Worm (Caenorhabditis elegans): ENCODE results near the gene C26B9.3.

C26B9.3 gene

DNA sequence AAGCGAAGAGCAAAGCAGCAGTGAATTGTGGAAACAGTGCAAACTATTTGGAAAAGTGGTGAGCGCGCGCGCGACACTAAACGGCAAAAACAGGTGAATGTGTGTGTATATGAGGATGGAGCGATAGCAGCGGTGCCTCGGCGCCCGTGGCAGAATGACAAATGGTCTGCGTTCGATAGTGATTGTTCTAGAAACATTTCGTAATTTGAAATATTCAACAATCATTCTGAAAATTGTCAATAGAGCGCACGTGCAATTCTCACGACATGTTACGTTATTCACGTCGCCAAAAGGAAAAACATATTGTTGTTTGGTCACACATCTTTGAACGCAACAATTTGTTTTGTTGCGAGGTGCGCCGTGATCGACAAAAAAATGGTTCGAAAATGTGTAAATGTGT lies 17.2 kb downstream of the C26B9.3 start:
- TF ChIP-seq nfya-1 (tag; optimal IDR thresholded peaks at IDR 0.05; ENCODE audit: insufficient read depth), result peak; percentile 4
- TF ChIP-seq egl-5 (tag; optimal IDR thresholded peaks at IDR 0.05), result no peak
- peak; percentile 18 for TF ChIP-seq skn-1 (tag; optimal IDR thresholded peaks at IDR 0.05)
- no peak for TF ChIP-seq nhr-11 (tag; optimal IDR thresholded peaks at IDR 0.05)
- peak; percentile 68 for TF ChIP-seq nhr-25 (tag; optimal IDR thresholded peaks at IDR 0.05)
- peak; percentile 81 for TF ChIP-seq elt-2 (tag; optimal IDR thresholded peaks at IDR 0.05)
- TF ChIP-seq lin-39 (tag; optimal IDR thresholded peaks at IDR 0.05), result peak; percentile 73
- TF ChIP-seq jun-1 (tag; optimal IDR thresholded peaks at IDR 0.05), result peak; percentile 40
- TF ChIP-seq pha-4 (tag; optimal IDR thresholded peaks at IDR 0.05), result peak; percentile 76

DNA sequence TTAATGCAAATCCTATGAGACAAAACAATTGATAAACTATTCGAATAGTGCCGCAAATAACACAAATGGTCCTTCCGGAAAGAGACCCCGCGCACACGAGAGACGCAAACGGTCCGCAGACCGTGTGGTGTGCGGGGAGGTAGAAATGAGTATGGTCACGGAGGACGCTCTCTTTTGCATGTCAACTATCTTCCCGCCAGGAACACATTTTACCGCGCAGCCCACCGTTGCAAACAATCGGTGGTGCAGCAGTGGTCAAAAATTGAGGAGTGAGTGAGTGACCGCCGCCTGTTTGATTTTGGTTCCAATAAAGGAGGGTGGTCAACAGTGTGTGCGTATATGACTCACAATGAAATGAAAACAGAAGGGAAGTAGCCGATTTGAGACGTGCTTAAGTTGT lies 22.6 kb downstream of the C26B9.3 start:
- no peak for TF ChIP-seq lsy-12 (tag; optimal IDR thresholded peaks at IDR 0.05)
- peak; percentile 17 for TF ChIP-seq pha-4 (tag; optimal IDR thresholded peaks at IDR 0.05)
- no peak for TF ChIP-seq nhr-43 (tag; optimal IDR thresholded peaks at IDR 0.05; ENCODE audit: poor library complexity, severe bottlenecking)
- TF ChIP-seq fkh-2 (tag; optimal IDR thresholded peaks at IDR 0.05), result no peak
- TF ChIP-seq mml-1 (tag; optimal IDR thresholded peaks at IDR 0.05), result no peak
- no peak for TF ChIP-seq fkh-10 (GFP tag; optimal IDR thresholded peaks at IDR 0.05)
- no peak for TF ChIP-seq ceh-82 (tag; optimal IDR thresholded peaks at IDR 0.05)
- TF ChIP-seq skn-1 (tag; optimal IDR thresholded peaks at IDR 0.05), result no peak

ce11 chrX:5364222-5364621 lies 26.1 kb downstream of the C26B9.3 start, which contains the start of gene chtl-1:
Gene chtl-1 (minus strand): TSS chrX:5364322.
- TF ChIP-seq unc-39 (tag; optimal IDR thresholded peaks at IDR 0.05) (no peak), nhr-11 (tag; optimal IDR thresholded peaks at IDR 0.05) (no peak), pha-4 (tag; optimal IDR thresholded peaks at IDR 0.05) (peak; percentile 34), nhr-237 (tag; optimal IDR thresholded peaks at IDR 0.05) (no peak), eor-1 (tag; optimal IDR thresholded peaks at IDR 0.05) (no peak), unc-62 (GFP tag; optimal IDR thresholded peaks at IDR 0.05) (no peak)

DNA sequence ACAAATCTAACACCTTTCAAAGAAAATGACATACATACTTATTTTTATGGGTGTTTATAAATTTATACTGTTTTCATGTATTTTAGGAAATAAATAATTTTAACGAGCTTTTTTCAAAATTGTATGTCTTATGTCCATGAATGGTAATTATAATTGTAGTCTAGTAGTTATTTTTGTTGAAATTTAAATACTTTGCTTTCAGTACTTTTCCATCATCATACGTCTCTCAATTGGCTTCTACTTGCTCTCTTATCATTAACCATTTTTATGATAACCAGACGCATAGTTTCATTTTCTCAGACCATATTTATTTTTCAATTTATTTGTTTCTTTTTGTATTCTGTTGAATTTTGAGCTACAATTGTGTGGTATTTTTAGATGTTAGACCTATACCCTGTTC lies 27.3 kb downstream of the C26B9.3 start, which contains the start of gene F35C8.5:
Gene F35C8.5, plus strand, starts transcription at position 377 of the 400 bp plus-strand sequence.
- TF ChIP-seq zag-1 (tag; optimal IDR thresholded peaks at IDR 0.05), result no peak
- no peak for TF ChIP-seq nhr-12 (tag; optimal IDR thresholded peaks at IDR 0.05)
- no peak for TF ChIP-seq egl-27 (tag; optimal IDR thresholded peaks at IDR 0.05)
- no peak for TF ChIP-seq nhr-237 (tag; optimal IDR thresholded peaks at IDR 0.05)
- no peak for TF ChIP-seq lin-39 (tag; optimal IDR thresholded peaks at IDR 0.05)
- TF ChIP-seq ztf-4 (tag; optimal IDR thresholded peaks at IDR 0.05), result no peak
- no peak for TF ChIP-seq aly-2 (tag; optimal IDR thresholded peaks at IDR 0.05)
- no peak for TF ChIP-seq ztf-11 (tag; optimal IDR thresholded peaks at IDR 0.05)
- no peak for TF ChIP-seq skn-1 (tag; optimal IDR thresholded peaks at IDR 0.05)
- TF ChIP-seq elt-2 (tag; optimal IDR thresholded peaks at IDR 0.05), result peak; percentile 57
- no peak for TF ChIP-seq unc-62 (GFP tag; optimal IDR thresholded peaks at IDR 0.05)
- peak; percentile 68 for TF ChIP-seq pqm-1 (tag; optimal IDR thresholded peaks at IDR 0.05)
- TF ChIP-seq pha-4 (tag; optimal IDR thresholded peaks at IDR 0.05), result peak; percentile 16
- no peak for TF ChIP-seq ceh-28 (tag; optimal IDR thresholded peaks at IDR 0.05)
- no peak for TF ChIP-seq fkh-2 (tag; optimal IDR thresholded peaks at IDR 0.05)

DNA sequence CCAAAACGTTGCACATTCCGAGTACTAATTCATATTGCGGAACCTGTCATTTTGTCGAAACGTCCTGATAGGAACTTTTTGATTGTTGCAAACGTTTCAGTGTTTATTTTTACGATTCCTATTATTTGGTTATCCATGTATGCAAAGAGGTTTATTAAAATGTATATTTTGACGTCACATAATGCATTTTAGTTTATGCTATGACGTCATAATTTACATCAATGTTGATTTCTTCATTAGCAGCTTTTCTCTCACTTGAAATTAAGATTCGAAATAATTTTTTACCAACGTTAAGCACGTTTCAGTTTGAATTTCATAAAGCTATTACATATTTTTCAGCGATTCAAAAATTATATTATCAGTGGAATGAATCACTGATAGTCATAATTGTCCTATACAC lies 28.5 kb downstream of the C26B9.3 start:
- TF ChIP-seq nhr-76 (tag; optimal IDR thresholded peaks at IDR 0.05) (no peak), nhr-43 (tag; optimal IDR thresholded peaks at IDR 0.05; ENCODE audit: poor library complexity, severe bottlenecking) (no peak), skn-1 (tag; optimal IDR thresholded peaks at IDR 0.05) (no peak), nhr-67 (tag; optimal IDR thresholded peaks at IDR 0.05) (no peak)

- TF ChIP-seq lin-39 (tag; optimal IDR thresholded peaks at IDR 0.05) (peak; percentile 78), ama-1 (optimal IDR thresholded peaks at IDR 0.05) (no peak), nfya-1 (tag; optimal IDR thresholded peaks at IDR 0.05; ENCODE audit: insufficient read depth) (peak; percentile 53), sea-2 (GFP tag; optimal IDR thresholded peaks at IDR 0.05) (no peak), egl-27 (tag; optimal IDR thresholded peaks at IDR 0.05) (no peak), hmg-11 (tag; optimal IDR thresholded peaks at IDR 0.05) (peak; percentile 25), mml-1 (tag; optimal IDR thresholded peaks at IDR 0.05) (no peak), snpc-4 (tag; optimal IDR thresholded peaks at IDR 0.05) (peak; percentile 26)
These were observed 30.1 kb downstream of the C26B9.3 start, which contains the start of gene jkk-1 for ce11 chrX:5368220-5368619. Gene jkk-1 (plus strand): TSS chrX:5368468.
